Fruit fly (Drosophila melanogaster): ENCODE measurements around the gene SWIP.

dm6 chrX:16313078-16313875, at the start of gene SWIP, which contains the start of gene CG9915:
- TF ChIP-seq psq (optimal IDR thresholded peaks at IDR 0.05): no peak
- no peak for TF ChIP-seq h (optimal IDR thresholded peaks at IDR 0.05)
- TF ChIP-seq ttk (optimal IDR thresholded peaks at IDR 0.05): no peak
- no peak for TF ChIP-seq Myc (optimal IDR thresholded peaks at IDR 0.05)
- TF ChIP-seq Sin3A (optimal IDR thresholded peaks at IDR 0.05): no peak
- TF ChIP-seq insv (optimal IDR thresholded peaks at IDR 0.05): no peak
